Worm (Caenorhabditis elegans) whole organism, L1 larva: ENCODE data around the gene ceh-48.

ENCODE experiments used
- ama-1 ChIP-seq: fragments of 150-350 bp; optimal IDR thresholded peaks from 2 replicates; lab custom pipeline; 2014
- lsy-2 ChIP-seq, 2 experiments: fragments of 150-350 bp; optimal IDR thresholded peaks; 2 replicates each; lab custom pipeline; 2014; ENCODE audit warnings: missing biosample characterization in 2 of 2, missing genetic modification characterization in 2 of 2
- ztf-4 ChIP-seq: fragments of 150-350 bp; optimal IDR thresholded peaks from 2 replicates; lab custom pipeline; 2014; ENCODE audit warnings: missing biosample characterization, missing genetic modification characterization

DNA sequence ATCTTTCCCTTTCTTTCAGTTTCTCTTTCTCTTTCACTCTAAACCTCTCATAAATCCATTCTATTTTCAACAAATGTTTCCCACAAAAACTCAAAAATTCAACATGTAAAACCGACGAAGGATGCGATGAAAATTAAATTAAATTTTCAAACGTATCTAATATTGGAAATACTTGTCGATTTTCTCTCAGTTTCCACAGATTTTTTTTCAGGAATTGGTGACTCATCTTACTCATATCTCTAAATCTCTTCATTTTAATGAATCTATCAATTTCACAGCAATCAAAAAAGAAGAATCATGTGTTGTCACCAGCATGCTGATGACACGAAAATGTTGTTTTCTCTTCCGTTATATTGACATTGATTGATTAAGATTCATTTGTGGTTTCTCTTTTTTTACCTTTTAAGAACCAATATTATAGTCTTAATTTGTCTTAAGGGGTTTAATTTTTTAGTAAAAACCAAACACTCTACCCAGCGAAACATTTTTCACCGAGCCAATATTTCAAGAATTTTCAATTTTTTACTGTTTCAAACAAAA lies 8.0 kb upstream of the ceh-48 start:
- TF ChIP-seq ztf-4 (tag; lab: Kevin White, UChicago) (no peak), lsy-2 (tag; optimal IDR thresholded peaks at IDR 0.05; lab: Kevin White, UChicago) (no peak), ama-1 (lab: Kevin White, UChicago) (no peak)
